Fruit fly (Drosophila melanogaster) whole organism, adult: Measurements from ENCODE around the gene CG32237.

Experiments used
- CG11617 ChIP-seq: fragments of 200-800 bp; sonication (Bioruptor generic); optimal IDR thresholded peaks from 2 replicates; lab custom pipeline; 2017; ENCODE audit warnings: mild to moderate bottlenecking, missing biosample characterization, missing genetic modification reagents, missing genetic modification characterization
- CG12768 ChIP-seq: fragments of 200-800 bp; sonication (Bioruptor generic); optimal IDR thresholded peaks from 2 replicates; lab custom pipeline; 2017; ENCODE audit warnings: missing biosample characterization, missing genetic modification characterization, mild to moderate bottlenecking, moderate library complexity, missing genetic modification reagents
- CG14711 ChIP-seq: fragments of 200-800 bp; sonication (Bioruptor generic); optimal IDR thresholded peaks from 2 replicates; lab custom pipeline; 2018; ENCODE audit warnings: missing biosample characterization, mild to moderate bottlenecking, missing genetic modification characterization, moderate library complexity
- CG1620 ChIP-seq: fragments of 200-800 bp; sonication (Bioruptor generic); optimal IDR thresholded peaks from 2 replicates; lab custom pipeline; 2016; ENCODE audit warnings: missing biosample characterization, missing genetic modification characterization
- CG33017 ChIP-seq: fragments of 200-800 bp; sonication (Bioruptor generic); optimal IDR thresholded peaks from 2 replicates; lab custom pipeline; 2018; ENCODE audit warnings: missing biosample characterization, mild to moderate bottlenecking, missing genetic modification characterization, moderate library complexity
- CG5204 ChIP-seq: fragments of 200-800 bp; sonication (Bioruptor generic); optimal IDR thresholded peaks from 2 replicates; lab custom pipeline; 2016; ENCODE audit warnings: missing biosample characterization, missing genetic modification characterization
- CG7045 ChIP-seq: fragments of 200-800 bp; sonication (Bioruptor generic); optimal IDR thresholded peaks from 2 replicates; lab custom pipeline; 2017; ENCODE audit warnings: missing biosample characterization, mild to moderate bottlenecking, missing genetic modification characterization
- CG7101 ChIP-seq: fragments of 200-800 bp; sonication (Bioruptor generic); optimal IDR thresholded peaks from 2 replicates; lab custom pipeline; 2018; ENCODE audit warnings: missing biosample characterization, mild to moderate bottlenecking, missing genetic modification characterization, moderate library complexity
- Clk ChIP-seq: fragments of 200-800 bp; sonication (Bioruptor generic); optimal IDR thresholded peaks from 2 replicates; lab custom pipeline; 2017; ENCODE audit warnings: missing biosample characterization, missing genetic modification characterization
- Crg-1 ChIP-seq: fragments of 200-800 bp; sonication (Bioruptor generic); optimal IDR thresholded peaks from 2 replicates; lab custom pipeline; 2016; ENCODE audit warnings: missing biosample characterization, missing genetic modification characterization
- Hr96 ChIP-seq: fragments of 200-800 bp; sonication (Bioruptor generic); optimal IDR thresholded peaks from 2 replicates; lab custom pipeline; 2016; ENCODE audit warnings: missing biosample characterization, missing genetic modification characterization
- Mnt ChIP-seq: fragments of 200-800 bp; sonication (Bioruptor generic); optimal IDR thresholded peaks from 2 replicates; lab custom pipeline; 2016; ENCODE audit warnings: missing biosample characterization, mild to moderate bottlenecking, missing genetic modification characterization
- bab1 ChIP-seq: fragments of 200-800 bp; sonication (Bioruptor generic); optimal IDR thresholded peaks from 3 replicates; lab custom pipeline; 2019; ENCODE audit warnings: missing biosample characterization, mild to moderate bottlenecking, missing genetic modification characterization, moderate library complexity
- cic ChIP-seq: fragments of 200-800 bp; sonication (Bioruptor generic); optimal IDR thresholded peaks from 2 replicates; lab custom pipeline; 2017; ENCODE audit warnings: missing biosample characterization, mild to moderate bottlenecking, missing genetic modification characterization, moderate library complexity
- cnc ChIP-seq, 2 experiments: fragments of >200 bp; optimal IDR thresholded peaks; 2 replicates each; lab custom pipeline; 2017
- kay ChIP-seq: fragments of 200-800 bp; sonication (Bioruptor generic); peaks from one replicate; lab custom pipeline; 2016; ENCODE audit warnings: missing biosample characterization, missing genetic modification characterization, borderline replicate concordance
- ovo ChIP-seq: fragments of 200-800 bp; sonication (Bioruptor generic); optimal IDR thresholded peaks from 2 replicates; lab custom pipeline; 2016; ENCODE audit warnings: missing biosample characterization, missing genetic modification characterization
- pad ChIP-seq: fragments of 200-800 bp; sonication (Bioruptor generic); optimal IDR thresholded peaks from 3 replicates; lab custom pipeline; 2017; ENCODE audit warnings: missing biosample characterization, missing genetic modification characterization, mild to moderate bottlenecking, moderate library complexity, missing genetic modification reagents
- tj ChIP-seq: fragments of 200-800 bp; sonication (Bioruptor generic); optimal IDR thresholded peaks from 3 replicates; lab custom pipeline; 2017; ENCODE audit warnings: missing biosample characterization, mild to moderate bottlenecking, missing genetic modification characterization, moderate library complexity
- toe ChIP-seq: fragments of 200-800 bp; sonication (Bioruptor generic); optimal IDR thresholded peaks from 2 replicates; lab custom pipeline; 2016; ENCODE audit warnings: missing biosample characterization, missing genetic modification characterization

CG32237 gene

DNA sequence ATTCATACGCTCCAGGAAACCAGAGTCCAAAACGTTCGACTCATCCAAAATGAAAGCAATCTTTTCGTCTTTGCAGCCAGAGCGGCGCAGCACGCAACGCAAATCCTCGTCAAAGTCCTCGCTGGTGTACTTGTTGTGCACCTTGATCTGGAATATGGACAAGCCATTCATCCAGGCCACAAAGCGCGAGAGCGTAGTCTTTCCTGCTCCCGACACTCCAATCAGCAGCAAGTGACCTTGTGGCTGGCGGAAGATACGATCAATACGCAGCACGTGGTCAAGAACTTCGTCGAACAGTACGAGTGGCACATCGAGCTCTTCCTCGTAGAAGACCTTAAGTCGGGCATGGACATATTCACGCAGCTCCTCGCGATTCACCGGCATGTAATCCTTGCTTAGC is 38.1 kb downstream of the CG32237 start:
- no peak for TF ChIP-seq cic (GFP tag; lab: Kevin White, UChicago)
- no peak for TF ChIP-seq CG7101 (tag; lab: Kevin White, UChicago)
- no peak for TF ChIP-seq tj (GFP tag; lab: Kevin White, UChicago)
- no peak for TF ChIP-seq Mnt (GFP tag; lab: Kevin White, UChicago)
- no peak for TF ChIP-seq CG14711
- TF ChIP-seq ovo (GFP tag; lab: Kevin White, UChicago): no peak
- no peak for TF ChIP-seq Hr96 (GFP tag; lab: Kevin White, UChicago)
- no peak for TF ChIP-seq CG33017 (tag; lab: Kevin White, UChicago)
- TF ChIP-seq bab1: no peak
- no peak for TF ChIP-seq CG7045 (GFP tag; lab: Kevin White, UChicago)
- no peak for TF ChIP-seq pad (GFP tag; lab: Kevin White, UChicago)
- TF ChIP-seq CG12768 (GFP tag; lab: Kevin White, UChicago): no peak
- TF ChIP-seq CG1620 (GFP tag; lab: Kevin White, UChicago): no peak

DNA sequence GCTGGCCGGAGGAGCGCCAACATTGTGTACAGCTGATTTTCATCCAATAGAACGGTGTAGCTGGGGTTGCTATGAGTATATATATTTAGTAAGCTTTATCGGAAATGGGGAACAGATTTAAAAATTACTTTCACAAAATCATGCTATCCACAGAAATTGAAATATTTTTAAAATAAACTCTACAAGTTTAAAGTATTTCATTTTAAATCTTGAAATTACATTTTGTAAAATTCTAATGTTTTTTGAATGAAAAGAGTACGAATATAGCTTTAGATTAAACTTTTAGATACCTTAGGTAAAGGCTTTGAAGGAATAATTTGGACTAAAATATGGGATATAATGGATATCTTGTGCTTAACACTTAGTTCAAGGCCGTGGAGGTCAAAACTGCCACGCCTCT is 45.0 kb downstream of the CG32237 start, which contains the start of gene CG18808:
CG18808 (minus strand) TSS at position 101 of the 400 bp plus-strand sequence.
- TF ChIP-seq bab1 (no peak), CG33017 (tag; lab: Kevin White, UChicago) (no peak), cnc (optimal IDR thresholded peaks at IDR 0.05; lab: Kevin White, UChicago) (no peak), CG1620 (GFP tag; lab: Kevin White, UChicago) (no peak), CG7101 (tag; lab: Kevin White, UChicago) (no peak), Crg-1 (no peak), tj (GFP tag; lab: Kevin White, UChicago) (no peak), kay (GFP tag; lab: Kevin White, UChicago) (no peak), CG14711 (no peak), ovo (GFP tag; lab: Kevin White, UChicago) (no peak), pad (GFP tag; lab: Kevin White, UChicago) (no peak), cic (GFP tag; lab: Kevin White, UChicago) (no peak), Hr96 (GFP tag; lab: Kevin White, UChicago) (no peak), Mnt (GFP tag; lab: Kevin White, UChicago) (no peak), CG5204 (GFP tag; lab: Kevin White, UChicago) (no peak), CG7045 (GFP tag; lab: Kevin White, UChicago) (no peak)

DNA sequence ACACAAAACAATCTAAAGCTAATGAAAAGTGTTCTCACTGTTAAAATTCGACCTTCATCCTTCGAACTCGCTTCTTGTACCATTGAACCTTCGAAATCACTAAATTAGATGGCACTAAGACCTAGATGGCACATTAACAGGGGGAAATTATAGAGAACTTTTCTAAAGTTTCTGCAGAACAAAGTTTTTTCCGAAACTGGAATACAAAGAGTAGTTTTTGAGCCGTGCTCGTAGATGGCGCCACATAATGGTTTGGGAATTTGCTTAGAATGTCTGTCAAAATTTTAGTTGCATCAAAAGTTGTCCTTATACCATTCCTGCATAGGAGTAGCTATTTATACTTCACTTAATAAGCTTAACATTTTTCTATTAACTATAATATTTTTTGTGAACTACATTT is 46.5 kb downstream of the CG32237 start:
- TF ChIP-seq Crg-1: no peak
- no peak for TF ChIP-seq kay (GFP tag; lab: Kevin White, UChicago)
- no peak for TF ChIP-seq cnc (optimal IDR thresholded peaks at IDR 0.05; lab: Kevin White, UChicago)

DNA sequence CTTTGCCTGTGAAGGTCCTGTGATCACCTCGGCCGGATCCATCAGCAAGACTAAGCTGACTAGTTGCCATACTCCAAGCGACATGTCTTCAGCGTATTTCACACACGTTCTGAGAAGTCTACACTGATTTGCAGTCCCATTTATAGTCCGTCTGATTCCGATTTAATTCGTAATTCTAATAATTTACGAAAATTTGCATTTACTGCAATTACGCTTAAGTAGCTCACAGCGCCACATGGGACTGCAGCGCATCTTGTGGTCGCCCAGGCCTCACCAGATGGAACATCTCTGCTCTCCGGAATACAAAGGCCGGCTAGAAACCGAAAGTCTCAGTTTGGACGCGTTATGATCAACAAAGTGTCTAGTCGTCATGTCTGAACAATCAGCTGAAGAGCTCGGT is 47.1 kb downstream of the CG32237 start, which contains the start of gene CG7509:
CG7509 (minus strand) TSS at position 101 of the 400 bp plus-strand sequence.
- TF ChIP-seq toe (GFP tag; lab: Kevin White, UChicago) (no peak), bab1 (no peak), CG7045 (GFP tag; lab: Kevin White, UChicago) (no peak), pad (GFP tag; lab: Kevin White, UChicago) (no peak), CG7101 (tag; lab: Kevin White, UChicago) (no peak), cic (GFP tag; lab: Kevin White, UChicago) (no peak), CG1620 (GFP tag; lab: Kevin White, UChicago) (no peak), kay (GFP tag; lab: Kevin White, UChicago) (no peak), CG12768 (GFP tag; lab: Kevin White, UChicago) (no peak), Crg-1 (no peak), ovo (GFP tag; lab: Kevin White, UChicago) (no peak), Hr96 (GFP tag; lab: Kevin White, UChicago) (no peak), CG11617 (GFP tag; lab: Kevin White, UChicago) (no peak), Clk (GFP tag; lab: Kevin White, UChicago) (no peak), cnc (optimal IDR thresholded peaks at IDR 0.05; lab: Kevin White, UChicago) (no peak), Mnt (GFP tag; lab: Kevin White, UChicago) (no peak), tj (GFP tag; lab: Kevin White, UChicago) (no peak), CG33017 (tag; lab: Kevin White, UChicago) (no peak), CG14711 (no peak)

DNA sequence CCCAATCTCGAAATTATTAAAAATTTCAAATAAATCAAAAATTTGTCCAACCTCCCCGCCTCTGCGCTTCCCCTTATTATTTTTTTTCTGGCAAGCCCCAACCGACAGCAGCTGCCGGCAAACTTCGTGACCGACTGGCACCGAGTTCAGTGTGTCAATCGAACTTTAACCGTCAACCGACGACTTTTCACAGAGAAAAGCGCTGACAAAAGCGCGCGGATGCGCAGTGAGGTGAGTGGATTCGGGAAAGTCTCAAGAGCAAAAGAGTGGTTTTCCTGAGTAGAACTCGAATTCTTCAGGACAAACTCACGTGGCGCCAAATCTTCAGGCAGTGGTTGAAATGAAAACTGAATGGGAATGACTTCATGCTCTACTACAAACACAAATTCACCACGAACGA is 51.6 kb downstream of the CG32237 start:
- TF ChIP-seq Mnt (GFP tag; lab: Kevin White, UChicago): no peak
